Fruit fly (Drosophila melanogaster) whole organism: ENCODE data around the gene CG7369.

Experiments
- CG8478 ChIP-seq: fragments of >200 bp; optimal IDR thresholded peaks from 2 replicates; lab custom pipeline; 2018; ENCODE audit warnings: inconsistent platforms
- Dll ChIP-seq: fragments of >200 bp; optimal IDR thresholded peaks from 2 replicates; lab custom pipeline; 2017
- EcR ChIP-seq, 2 experiments: fragments of >200 bp; optimal IDR thresholded peaks; 2 replicates each; lab custom pipeline; 2017; ENCODE audit warnings: missing biosample characterization in 2 of 2, missing genetic modification characterization in 2 of 2, missing genetic modification reagents in 2 of 2
- pan ChIP-seq: fragments of >200 bp; optimal IDR thresholded peaks from 2 replicates; lab custom pipeline; 2017
- psq ChIP-seq: fragments of >200 bp; optimal IDR thresholded peaks from 2 replicates; lab custom pipeline; 2017
- usp ChIP-seq: fragments of >200 bp; optimal IDR thresholded peaks from 2 replicates; lab custom pipeline; 2017; ENCODE audit warnings: missing biosample characterization, missing genetic modification characterization, mixed read lengths

The CG7369 gene

DNA sequence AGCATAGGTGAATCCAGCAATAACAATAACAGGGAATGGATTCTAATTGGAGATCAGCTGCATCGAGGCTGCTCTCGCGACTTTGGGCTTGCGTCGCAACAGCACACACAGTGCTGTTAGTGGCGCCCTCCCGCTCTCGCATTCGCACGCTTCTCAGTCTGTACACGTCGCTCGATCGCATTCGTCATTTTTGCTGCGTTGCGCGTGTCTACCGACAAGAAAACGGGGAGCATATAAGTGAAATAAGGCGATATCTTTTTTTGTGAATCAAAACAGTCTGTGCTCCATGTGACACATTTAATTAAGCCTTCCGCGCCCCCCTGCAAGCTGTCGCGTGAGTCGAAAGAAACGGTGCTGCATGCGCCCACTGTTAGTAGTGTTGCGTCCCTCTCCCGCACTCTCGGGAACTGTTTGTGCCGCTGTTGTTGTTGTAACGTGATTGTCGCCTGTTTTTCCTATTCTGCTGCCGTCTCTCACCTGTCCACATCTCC is 31.8 kb downstream of the CG7369 start:
- TF ChIP-seq Dll (lab: Kevin White, UChicago), result no peak
- TF ChIP-seq pan (lab: Kevin White, UChicago), result no peak
- TF ChIP-seq CG8478 (lab: Kevin White, UChicago), result no peak
- TF ChIP-seq usp (GFP tag; lab: Kevin White, UChicago), result no peak
- TF ChIP-seq EcR (GFP tag; optimal IDR thresholded peaks at IDR 0.05; lab: Kevin White, UChicago), result no peak
- no peak for TF ChIP-seq psq (lab: Kevin White, UChicago)

DNA sequence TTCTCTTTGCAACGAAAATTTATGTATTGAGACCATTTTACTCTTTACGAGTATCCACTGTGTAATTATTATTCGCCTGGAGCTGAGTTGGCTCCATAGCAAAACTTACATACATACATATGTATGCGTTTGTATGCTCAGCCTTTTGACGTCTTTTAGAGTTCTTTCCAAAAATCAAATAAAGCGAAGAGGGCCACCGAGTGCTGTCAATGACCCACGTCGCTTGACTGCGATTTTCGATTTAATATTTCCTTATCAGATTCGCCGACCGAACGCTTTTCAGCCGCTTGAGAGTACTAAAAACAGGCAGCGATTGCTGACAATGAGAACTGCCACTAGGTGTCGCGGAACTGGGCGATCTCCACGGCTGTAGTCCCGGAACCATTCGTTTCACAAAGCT is 32.9 kb downstream of the CG7369 start:
- no peak for TF ChIP-seq psq (lab: Kevin White, UChicago)
- no peak for TF ChIP-seq Dll (lab: Kevin White, UChicago)
- no peak for TF ChIP-seq usp (GFP tag; lab: Kevin White, UChicago)
- TF ChIP-seq pan (lab: Kevin White, UChicago), result no peak
- no peak for TF ChIP-seq EcR (GFP tag; optimal IDR thresholded peaks at IDR 0.05; lab: Kevin White, UChicago)
- TF ChIP-seq CG8478 (lab: Kevin White, UChicago), result no peak

DNA sequence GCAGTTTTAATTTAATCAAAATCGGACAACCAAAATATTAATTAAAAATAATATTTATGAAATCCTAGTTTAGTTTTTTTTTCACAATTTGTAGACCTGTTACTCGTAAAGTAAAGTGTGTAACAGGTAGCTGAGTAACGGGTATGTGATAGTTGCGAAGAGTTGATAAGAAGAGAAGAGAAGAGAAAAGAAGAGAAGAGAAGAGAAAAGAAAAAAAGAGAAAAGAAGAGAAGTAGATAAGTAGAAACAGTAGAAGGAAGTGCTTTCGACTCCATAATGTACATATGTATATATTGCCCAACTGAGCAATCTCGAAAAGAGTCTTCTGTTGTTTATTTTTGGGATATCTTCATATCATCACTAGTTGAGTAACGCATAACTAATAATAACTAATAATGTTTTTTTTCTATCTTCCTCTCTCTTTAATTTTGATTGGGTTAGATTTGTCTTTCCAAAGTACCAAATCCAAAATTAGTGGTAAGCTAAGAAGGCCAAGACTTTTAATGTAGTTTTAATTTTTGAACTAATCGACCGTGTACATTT is 46.4 kb downstream of the CG7369 start, which contains the start of gene CG14448:
Gene CG14448 (plus strand): TSS at position 493 of the 543 bp plus-strand sequence.
- no peak for TF ChIP-seq Dll (lab: Kevin White, UChicago)
- no peak for TF ChIP-seq usp (GFP tag; lab: Kevin White, UChicago)
- no peak for TF ChIP-seq pan (lab: Kevin White, UChicago)
- TF ChIP-seq EcR (GFP tag; optimal IDR thresholded peaks at IDR 0.05; lab: Kevin White, UChicago), result no peak
- no peak for TF ChIP-seq CG8478 (lab: Kevin White, UChicago)
- TF ChIP-seq psq (lab: Kevin White, UChicago), result no peak

DNA sequence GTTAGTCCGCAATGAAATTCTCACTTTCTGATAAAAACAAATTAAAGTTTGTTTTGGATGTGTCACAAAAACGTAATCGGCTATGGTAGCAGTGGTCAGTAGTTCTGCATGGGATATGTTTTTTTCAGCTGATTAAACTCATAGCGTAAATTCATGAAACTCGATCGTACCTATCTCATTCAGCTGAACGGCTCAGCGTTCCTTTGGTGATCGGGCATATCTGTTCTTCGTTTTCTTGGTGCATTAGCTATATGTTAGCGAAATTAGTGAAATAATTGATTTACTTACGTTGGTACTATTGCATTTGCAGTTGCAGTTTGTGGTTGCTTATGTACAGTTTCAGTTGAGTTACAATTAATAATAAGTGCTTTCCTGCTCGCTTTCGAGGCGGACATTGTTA is 50.0 kb downstream of the CG7369 start:
- TF ChIP-seq EcR (GFP tag; optimal IDR thresholded peaks at IDR 0.05; lab: Kevin White, UChicago) (no peak), psq (lab: Kevin White, UChicago) (no peak), Dll (lab: Kevin White, UChicago) (no peak), pan (lab: Kevin White, UChicago) (no peak), usp (GFP tag; lab: Kevin White, UChicago) (no peak), CG8478 (lab: Kevin White, UChicago) (no peak)

DNA sequence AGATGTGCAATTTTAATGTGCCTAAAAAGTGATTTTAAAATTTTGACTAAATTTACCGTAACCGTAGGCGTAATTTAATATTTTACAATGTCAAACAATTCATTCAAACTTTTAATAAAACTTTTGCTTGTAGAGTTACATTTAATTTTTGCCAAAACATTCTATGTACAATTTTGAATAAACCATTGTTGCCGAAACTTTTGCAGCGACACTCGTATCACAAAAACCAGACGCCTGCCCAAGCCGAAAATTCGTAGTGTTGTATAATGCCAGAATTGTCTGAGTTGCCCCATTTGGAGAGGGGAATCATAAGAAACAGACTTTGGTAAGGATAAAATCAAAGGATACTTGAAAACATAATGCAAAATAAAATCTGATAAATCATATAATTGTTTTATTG is 54.0 kb downstream of the CG7369 start:
- TF ChIP-seq usp (GFP tag; lab: Kevin White, UChicago) (no peak), psq (lab: Kevin White, UChicago) (no peak), Dll (lab: Kevin White, UChicago) (no peak), EcR (GFP tag; optimal IDR thresholded peaks at IDR 0.05; lab: Kevin White, UChicago) (no peak), CG8478 (lab: Kevin White, UChicago) (no peak), pan (lab: Kevin White, UChicago) (no peak)
